Fruit fly (Drosophila melanogaster) whole organism, adult: ENCODE results near the gene zfh1.

Experiments
- CG14711 ChIP-seq: fragments of 200-800 bp; sonication (Bioruptor generic); optimal IDR thresholded peaks from 2 replicates; lab custom pipeline; 2018; ENCODE audit warnings: missing biosample characterization, mild to moderate bottlenecking, missing genetic modification characterization, moderate library complexity
- CG1620 ChIP-seq: fragments of 200-800 bp; sonication (Bioruptor generic); optimal IDR thresholded peaks from 2 replicates; lab custom pipeline; 2016; ENCODE audit warnings: missing biosample characterization, missing genetic modification characterization
- CG5204 ChIP-seq: fragments of 200-800 bp; sonication (Bioruptor generic); optimal IDR thresholded peaks from 2 replicates; lab custom pipeline; 2016; ENCODE audit warnings: missing biosample characterization, missing genetic modification characterization
- CG7045 ChIP-seq: fragments of 200-800 bp; sonication (Bioruptor generic); optimal IDR thresholded peaks from 2 replicates; lab custom pipeline; 2017; ENCODE audit warnings: missing biosample characterization, mild to moderate bottlenecking, missing genetic modification characterization
- CG7101 ChIP-seq: fragments of 200-800 bp; sonication (Bioruptor generic); optimal IDR thresholded peaks from 2 replicates; lab custom pipeline; 2018; ENCODE audit warnings: missing biosample characterization, mild to moderate bottlenecking, missing genetic modification characterization, moderate library complexity
- Crg-1 ChIP-seq: fragments of 200-800 bp; sonication (Bioruptor generic); optimal IDR thresholded peaks from 2 replicates; lab custom pipeline; 2016; ENCODE audit warnings: missing biosample characterization, missing genetic modification characterization
- cic ChIP-seq: fragments of 200-800 bp; sonication (Bioruptor generic); optimal IDR thresholded peaks from 2 replicates; lab custom pipeline; 2017; ENCODE audit warnings: missing biosample characterization, mild to moderate bottlenecking, missing genetic modification characterization, moderate library complexity
- kay ChIP-seq: fragments of 200-800 bp; sonication (Bioruptor generic); peaks from one replicate; lab custom pipeline; 2016; ENCODE audit warnings: missing biosample characterization, missing genetic modification characterization, borderline replicate concordance
- ovo ChIP-seq: fragments of 200-800 bp; sonication (Bioruptor generic); optimal IDR thresholded peaks from 2 replicates; lab custom pipeline; 2016; ENCODE audit warnings: missing biosample characterization, missing genetic modification characterization
- pad ChIP-seq: fragments of 200-800 bp; sonication (Bioruptor generic); optimal IDR thresholded peaks from 3 replicates; lab custom pipeline; 2017; ENCODE audit warnings: missing biosample characterization, missing genetic modification characterization, mild to moderate bottlenecking, moderate library complexity, missing genetic modification reagents
- toe ChIP-seq: fragments of 200-800 bp; sonication (Bioruptor generic); optimal IDR thresholded peaks from 2 replicates; lab custom pipeline; 2016; ENCODE audit warnings: missing biosample characterization, missing genetic modification characterization

zfh1 gene

dm6 chr3R:30833078-30833477 lies 67.4 kb downstream of the zfh1 start:
- no peak for TF ChIP-seq ovo (GFP tag; lab: Kevin White, UChicago)
- TF ChIP-seq CG5204 (GFP tag; lab: Kevin White, UChicago), result no peak
- TF ChIP-seq CG7101, result no peak
- TF ChIP-seq CG14711, result no peak
- TF ChIP-seq CG7045 (GFP tag; lab: Kevin White, UChicago), result no peak
- no peak for TF ChIP-seq Crg-1 (GFP tag; lab: Kevin White, UChicago)
- no peak for TF ChIP-seq CG1620 (GFP tag; lab: Kevin White, UChicago)
- TF ChIP-seq kay (GFP tag; lab: Kevin White, UChicago), result no peak
- TF ChIP-seq pad, result no peak
- TF ChIP-seq toe (GFP tag; lab: Kevin White, UChicago), result no peak
- no peak for TF ChIP-seq cic
